Worm (Caenorhabditis elegans): ENCODE results near the gene T07C12.10.
"Not testable (repeated sequence)": the region's sequence is repeated elsewhere in the genome, so short reads cannot be mapped to it uniquely, and the experiment has no call there.

The T07C12.10 gene

ce11 chrV:9960376-9960775 is at the start of gene T07C12.10:
T07C12.10 (minus strand) TSS chrV:9960476.
- TF ChIP-seq W03F9.2 (tag; optimal IDR thresholded peaks at IDR 0.05) (no peak), dao-5 (tag; optimal IDR thresholded peaks at IDR 0.05) (no peak), him-1 (tag; optimal IDR thresholded peaks at IDR 0.05) (no peak)

- TF ChIP-seq him-1 (tag; optimal IDR thresholded peaks at IDR 0.05) (no peak), dao-5 (tag; optimal IDR thresholded peaks at IDR 0.05) (no peak), W03F9.2 (tag; optimal IDR thresholded peaks at IDR 0.05) (no peak)
These were observed 47.2 kb upstream of the T07C12.10 start for ce11 chrV:10007484-10007883.

ce11 chrV:10006374-10006773 is 46.1 kb upstream of the T07C12.10 start:
- no peak for TF ChIP-seq him-1 (tag; optimal IDR thresholded peaks at IDR 0.05)
- TF ChIP-seq dao-5 (tag; optimal IDR thresholded peaks at IDR 0.05) = no peak
- no peak for TF ChIP-seq W03F9.2 (tag; optimal IDR thresholded peaks at IDR 0.05)

DNA sequence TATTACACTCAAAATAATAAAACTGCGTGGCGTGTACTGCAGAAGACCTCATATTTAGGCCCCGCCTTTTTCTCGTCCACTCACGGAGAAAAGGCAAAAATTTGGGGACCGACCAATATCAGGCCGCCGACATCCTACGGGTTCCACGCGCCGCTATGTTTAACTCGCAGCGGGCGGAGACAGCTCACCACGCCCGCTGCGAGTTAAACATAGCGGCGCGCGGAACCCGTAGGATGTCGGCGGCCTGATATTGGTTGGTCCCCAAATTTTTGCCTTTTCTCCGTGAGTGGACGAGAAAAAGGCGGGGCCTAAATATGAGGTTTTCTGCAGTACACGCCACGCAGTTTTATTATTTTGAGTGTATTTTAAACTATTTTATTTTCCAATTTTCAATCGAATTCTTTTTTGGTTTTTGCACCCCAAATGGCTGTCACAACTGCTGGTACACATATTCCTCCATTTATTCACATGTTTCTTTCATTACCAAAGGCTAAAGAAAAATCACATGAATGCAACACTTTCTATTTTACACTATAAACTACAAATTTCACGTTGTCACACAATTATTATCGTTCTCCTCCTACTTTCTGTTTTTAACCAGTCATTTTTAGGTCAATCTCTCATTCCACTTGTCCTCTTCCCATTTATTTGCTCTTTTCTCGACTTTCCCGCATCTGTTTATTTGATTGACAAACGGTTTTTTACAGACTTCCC is 43.9 kb upstream of the T07C12.10 start, which contains the start of gene uda-1:
Gene uda-1, plus strand, starts transcription at position 708 of the 714 bp plus-strand sequence.
- TF ChIP-seq him-1, W03F9.2, dao-5 (tag; optimal IDR thresholded peaks at IDR 0.05): not testable (repeated sequence)

DNA sequence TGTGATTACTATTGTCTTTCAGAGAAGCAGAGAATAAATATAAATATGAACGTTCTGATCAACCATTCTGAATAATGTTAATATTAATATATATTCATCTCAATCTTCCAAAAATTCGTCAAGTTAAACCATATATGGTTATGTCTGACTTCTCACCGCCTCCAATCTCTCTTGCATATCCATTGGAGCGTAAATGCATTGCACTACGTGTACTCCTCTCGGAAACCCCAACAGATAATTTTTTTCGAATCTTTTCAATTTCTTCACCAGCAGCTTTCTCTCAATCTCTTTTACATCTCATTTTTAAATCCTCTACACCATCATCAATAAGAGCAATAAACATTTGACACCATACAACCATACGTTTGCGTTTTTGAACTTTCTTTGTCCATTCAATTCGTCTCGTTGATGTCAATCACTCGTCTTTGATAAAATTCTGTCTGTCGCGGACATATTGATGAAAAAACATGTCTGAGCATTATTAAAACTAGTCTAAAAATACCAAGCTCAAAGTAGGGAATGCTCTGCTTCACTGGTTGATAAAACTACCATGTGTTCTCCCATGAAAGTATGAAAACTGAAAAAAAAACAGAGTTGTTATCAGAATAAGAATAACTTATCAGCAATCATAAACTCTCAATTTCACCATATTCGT is 43.2 kb upstream of the T07C12.10 start:
- TF ChIP-seq him-1 (tag; optimal IDR thresholded peaks at IDR 0.05) = no peak
- TF ChIP-seq W03F9.2 (tag; optimal IDR thresholded peaks at IDR 0.05) = peak; percentile 74
- TF ChIP-seq dao-5 (tag; optimal IDR thresholded peaks at IDR 0.05) = no peak

DNA sequence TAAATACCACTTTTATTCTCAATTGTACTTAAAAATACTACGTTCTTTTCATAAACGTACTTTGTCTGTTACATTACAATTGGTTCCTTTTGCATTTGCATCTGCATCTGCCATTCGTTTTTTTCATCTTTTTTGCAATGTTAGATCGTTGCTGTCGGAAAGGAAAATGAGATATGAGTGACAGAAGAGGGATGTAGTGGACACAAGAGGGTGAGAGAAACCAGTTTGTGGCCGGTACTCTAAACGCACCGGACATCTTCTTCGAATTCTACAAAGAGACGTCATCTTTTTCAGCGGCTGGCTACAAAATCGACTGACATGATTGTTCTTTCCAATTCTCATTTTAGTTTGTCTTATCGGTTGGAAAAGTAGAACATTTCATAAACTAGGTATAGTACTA is 42.4 kb upstream of the T07C12.10 start:
- TF ChIP-seq him-1 (tag; optimal IDR thresholded peaks at IDR 0.05) = no peak
- TF ChIP-seq W03F9.2 (tag; optimal IDR thresholded peaks at IDR 0.05) = no peak
- TF ChIP-seq dao-5 (tag; optimal IDR thresholded peaks at IDR 0.05) = no peak

DNA sequence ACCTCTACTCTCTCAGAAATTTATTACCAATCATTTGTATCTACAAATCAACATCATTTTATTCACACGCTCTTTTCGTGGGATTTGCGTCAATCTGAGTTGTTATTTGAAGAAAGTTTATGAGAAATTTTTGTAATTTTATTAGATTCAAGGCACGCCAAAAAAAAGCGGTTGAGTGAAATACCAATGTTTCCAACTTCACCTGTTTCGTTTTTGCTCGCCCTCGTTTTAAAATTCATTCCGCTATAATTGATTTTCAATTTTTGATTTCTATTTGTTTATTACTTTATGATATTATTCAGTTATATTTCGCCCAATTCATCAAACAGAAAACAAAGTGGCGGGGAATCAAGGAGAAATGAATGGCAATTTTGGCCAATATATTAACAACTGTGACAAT is 40.5 kb upstream of the T07C12.10 start, which contains the start of gene K08H10.10:
Gene K08H10.10, plus strand, starts transcription at position 301 of the 400 bp plus-strand sequence.
- TF ChIP-seq dao-5 (tag; optimal IDR thresholded peaks at IDR 0.05) = no peak
- no peak for TF ChIP-seq him-1 (tag; optimal IDR thresholded peaks at IDR 0.05)
- no peak for TF ChIP-seq W03F9.2 (tag; optimal IDR thresholded peaks at IDR 0.05)

DNA sequence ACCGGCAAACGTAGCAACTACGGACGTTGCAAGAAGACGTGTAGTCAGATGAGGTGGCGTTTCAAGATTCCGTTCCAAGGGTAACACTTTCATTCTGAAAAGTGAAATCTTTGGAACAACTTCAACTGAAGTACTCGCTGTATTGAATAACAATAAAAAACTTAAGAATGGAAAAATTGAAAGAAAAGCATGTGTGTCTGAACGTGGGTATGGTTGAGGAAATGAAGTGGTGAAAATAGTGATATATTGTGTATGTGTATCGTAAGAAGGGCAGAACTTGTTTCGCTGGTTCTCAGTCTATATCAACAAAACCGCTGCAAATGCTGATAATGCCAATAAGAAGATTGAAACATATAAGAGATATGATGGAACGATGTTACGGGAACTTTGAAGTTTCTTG is 35.5 kb upstream of the T07C12.10 start, which contains the start of gene K08H10.6:
Gene K08H10.6, minus strand, starts transcription at position 101 of the 400 bp plus-strand sequence.
- TF ChIP-seq W03F9.2 (tag; optimal IDR thresholded peaks at IDR 0.05) (no peak), him-1 (tag; optimal IDR thresholded peaks at IDR 0.05) (no peak), dao-5 (tag; optimal IDR thresholded peaks at IDR 0.05) (no peak)

DNA sequence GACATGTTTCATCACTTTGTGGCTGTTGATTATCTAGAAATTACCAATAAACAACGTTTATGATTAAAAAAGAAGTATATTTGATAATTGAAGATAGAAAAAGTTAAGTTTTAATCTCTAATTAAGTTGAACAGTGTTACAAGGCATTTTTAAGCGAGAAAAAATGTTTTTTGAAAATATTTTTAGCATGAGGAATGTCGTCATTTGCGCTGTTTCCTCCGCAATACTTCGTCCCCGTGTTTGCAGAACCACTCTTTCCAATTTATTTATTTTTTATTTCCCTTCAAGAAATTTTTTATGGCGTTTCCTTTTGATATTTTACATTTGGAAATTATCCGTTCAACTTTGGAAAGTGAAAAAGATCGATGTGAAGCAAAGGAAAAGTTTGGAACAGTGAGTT is 31.3 kb upstream of the T07C12.10 start, which contains the start of the genes rde-1 and trpp-6:
Gene rde-1, minus strand, starts transcription at position 33 of the 400 bp plus-strand sequence.
Gene trpp-6, plus strand, starts transcription at position 286 of the 400 bp plus-strand sequence.
- TF ChIP-seq him-1 (tag; optimal IDR thresholded peaks at IDR 0.05) (no peak), W03F9.2 (tag; optimal IDR thresholded peaks at IDR 0.05) (no peak), dao-5 (tag; optimal IDR thresholded peaks at IDR 0.05) (no peak)

DNA sequence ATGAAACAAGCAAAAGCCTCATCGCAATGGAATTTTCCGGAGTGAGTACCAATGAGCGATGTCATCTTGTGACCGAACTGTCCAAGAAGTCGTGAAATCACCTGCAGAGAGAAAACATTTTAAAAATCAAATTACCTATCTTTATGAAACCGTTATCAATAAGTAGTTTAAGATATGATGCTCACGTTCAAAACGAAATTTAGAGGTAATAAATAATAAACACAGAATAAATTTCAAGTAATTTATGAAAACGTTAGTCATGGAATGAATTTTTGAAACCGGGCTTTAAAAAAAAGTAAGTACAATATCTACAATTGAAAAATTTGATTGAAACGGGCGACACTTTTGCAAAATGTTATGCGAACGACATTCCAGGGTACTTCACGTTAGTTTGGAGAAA is 27.4 kb upstream of the T07C12.10 start, which contains the start of gene C27H6.8:
Gene C27H6.8, minus strand, starts transcription at position 101 of the 400 bp plus-strand sequence.
- TF ChIP-seq dao-5 (tag; optimal IDR thresholded peaks at IDR 0.05) = no peak
- no peak for TF ChIP-seq W03F9.2 (tag; optimal IDR thresholded peaks at IDR 0.05)

ce11 chrV:9986177-9986576 is 25.9 kb upstream of the T07C12.10 start, which contains the start of gene rmd-2:
rmd-2 (minus strand) TSS chrV:9986277.
- no peak for TF ChIP-seq W03F9.2 (tag; optimal IDR thresholded peaks at IDR 0.05)
- TF ChIP-seq him-1 (tag; optimal IDR thresholded peaks at IDR 0.05) = no peak
- no peak for TF ChIP-seq dao-5 (tag; optimal IDR thresholded peaks at IDR 0.05)

- TF ChIP-seq W03F9.2 (tag; optimal IDR thresholded peaks at IDR 0.05) = no peak
These were observed 25.1 kb upstream of the T07C12.10 start for ce11 chrV:9985227-9985864.

ce11 chrV:9984821-9985220 is 24.5 kb upstream of the T07C12.10 start:
- TF ChIP-seq dao-5 (tag; optimal IDR thresholded peaks at IDR 0.05) = no peak
- TF ChIP-seq W03F9.2 (tag; optimal IDR thresholded peaks at IDR 0.05) = no peak
- TF ChIP-seq him-1 (tag; optimal IDR thresholded peaks at IDR 0.05) = no peak

- TF ChIP-seq him-1 (tag; optimal IDR thresholded peaks at IDR 0.05) (no peak), W03F9.2 (tag; optimal IDR thresholded peaks at IDR 0.05) (no peak), dao-5 (tag; optimal IDR thresholded peaks at IDR 0.05) (no peak)
These were observed 23.3 kb upstream of the T07C12.10 start for ce11 chrV:9983529-9983928.
